Worm (Caenorhabditis elegans) whole organism, L2 larva: ENCODE results near the gene twk-10.

Experiments used
- ZK546.5 ChIP-seq: sonication (generic microtip); optimal IDR thresholded peaks from 2 replicates; lab custom pipeline; 2017; ENCODE audit warnings: missing biosample characterization, missing genetic modification characterization
- ama-1 ChIP-seq: fragments of 150-350 bp; optimal IDR thresholded peaks from 2 replicates; lab custom pipeline; 2018; ENCODE audit warnings: inconsistent platforms
- skn-1 ChIP-seq: sonication (generic microtip); optimal IDR thresholded peaks from 2 replicates; lab custom pipeline; 2017; ENCODE audit warnings: missing biosample characterization, missing genetic modification characterization
- unc-62 ChIP-seq: fragments of 150-350 bp; optimal IDR thresholded peaks from 2 replicates; lab custom pipeline; 2014; ENCODE audit warnings: missing biosample characterization, missing genetic modification reagents, missing genetic modification characterization
- zag-1 ChIP-seq: fragments of 150-350 bp; optimal IDR thresholded peaks from 2 replicates; lab custom pipeline; 2014; ENCODE audit warnings: missing biosample characterization, missing genetic modification characterization

DNA sequence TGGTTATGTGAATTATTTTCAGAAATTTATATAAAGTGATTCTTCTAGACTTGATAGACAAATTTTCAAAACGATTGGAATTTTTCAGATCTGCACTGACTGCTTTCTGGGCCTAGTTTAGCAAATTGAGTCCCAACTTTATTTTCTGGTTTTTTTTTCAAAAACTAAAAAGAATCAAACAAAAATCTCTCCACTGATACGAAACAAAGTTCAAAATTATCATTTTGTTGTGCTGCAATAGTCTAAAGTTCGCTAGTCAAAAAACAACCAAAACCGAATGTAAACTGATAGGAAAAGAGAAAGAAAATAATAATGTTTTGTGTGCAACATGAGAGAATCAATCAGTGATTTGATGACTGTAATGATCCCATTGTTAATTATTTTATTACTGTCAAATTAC, 2.3 kb upstream of the twk-10 start, which contains the start of gene lipl-4:
- TF ChIP-seq skn-1 (no peak), unc-62 (GFP tag; lab: Kevin White, UChicago) (no peak), ama-1 (lab: Kevin White, UChicago) (no peak), ZK546.5 (tag; lab: Kevin White, UChicago) (no peak), zag-1 (tag; lab: Kevin White, UChicago) (no peak)
